Worm (Caenorhabditis elegans) whole organism, L4 larva: Measurements from ENCODE around the gene rin-1.

Experiments used
- F10B5.3 ChIP-seq: sonication (generic microtip); optimal IDR thresholded peaks from 2 replicates; lab custom pipeline; 2016; ENCODE audit warnings: mild to moderate bottlenecking, missing genetic modification characterization, missing compliant biosample characterization
- F26F4.8 ChIP-seq: fragments of 200-800 bp; sonication (Bioruptor generic); conservative IDR thresholded peaks from 2 replicates; pipeline ENCODE4 v1.3.6; 2022; ENCODE audit warnings: missing genetic modification characterization, missing compliant biosample characterization
- F37D6.2 ChIP-seq: sonication (generic microtip); optimal IDR thresholded peaks from 2 replicates; lab custom pipeline; 2016; ENCODE audit warnings: mild to moderate bottlenecking, missing genetic modification characterization, missing compliant biosample characterization
- R02D3.7 ChIP-seq: fragments of 150-350 bp; sonication (generic microtip); optimal IDR thresholded peaks from 3 replicates; lab custom pipeline; 2014; ENCODE audit warnings: missing biosample characterization, missing genetic modification characterization
- ZK337.2 ChIP-seq: fragments of 200-800 bp; sonication (Bioruptor generic); IDR thresholded peaks from 2 replicates; pipeline ENCODE4 v1.3.6; 2022; ENCODE audit warnings: missing genetic modification reagents, missing genetic modification characterization, missing compliant biosample characterization
- ZK546.5 ChIP-seq, 2 experiments: sonication (generic microtip); optimal IDR thresholded peaks; 2 replicates each; lab custom pipeline; 2017; ENCODE audit warnings: missing biosample characterization in 2 of 2, missing genetic modification characterization in 2 of 2
- aha-1 ChIP-seq: fragments of 150-350 bp; peaks from one replicate; lab custom pipeline; 2014; ENCODE audit warnings: missing biosample characterization, missing genetic modification characterization
- arid-1 ChIP-seq: fragments of 200-800 bp; sonication (Bioruptor generic); conservative IDR thresholded peaks from 2 replicates; pipeline ENCODE4 v1.3.6; 2022; ENCODE audit warnings: missing genetic modification reagents, missing genetic modification characterization, missing compliant biosample characterization
- attf-4 ChIP-seq: sonication (generic microtip); optimal IDR thresholded peaks from 3 replicates; lab custom pipeline; 2017; ENCODE audit warnings: missing biosample characterization, missing genetic modification characterization
- ceh-32 ChIP-seq: sonication (generic microtip); optimal IDR thresholded peaks from 2 replicates; lab custom pipeline; 2016; ENCODE audit warnings: mild to moderate bottlenecking, missing genetic modification characterization, missing compliant biosample characterization; ENCODE audit not compliant: poor library complexity
- ceh-44 ChIP-seq: fragments of 200-800 bp; sonication (Bioruptor generic); IDR thresholded peaks from 2 replicates; pipeline ENCODE4 v1.3.6; 2022; ENCODE audit warnings: missing genetic modification reagents, missing genetic modification characterization, missing compliant biosample characterization
- ctbp-1 ChIP-seq: fragments of 200-800 bp; sonication (Bioruptor generic); IDR thresholded peaks from 2 replicates; pipeline ENCODE4 v1.3.6; 2022; ENCODE audit warnings: missing genetic modification reagents, missing genetic modification characterization, missing compliant biosample characterization
- daf-16 ChIP-seq, 3 experiments: sonication (generic microtip); optimal IDR thresholded peaks; 2 replicates each; lab custom pipeline; 2016 to 2017; ENCODE audit warnings: missing genetic modification characterization in 3 of 3, missing genetic modification reagents in 3 of 3, mild to moderate bottlenecking in 2 of 3, missing compliant biosample characterization in 2 of 3, missing biosample characterization in 1 of 3, moderate library complexity in 1 of 3
- daf-19 ChIP-seq: fragments of 200-800 bp; sonication (Bioruptor generic); conservative IDR thresholded peaks from 2 replicates; pipeline ENCODE4 v1.3.6; 2022; ENCODE audit warnings: missing genetic modification characterization, missing compliant biosample characterization
- dmd-6 ChIP-seq: fragments of 200-800 bp; sonication (Bioruptor generic); IDR thresholded peaks from 2 replicates; pipeline ENCODE4 v1.3.6; 2022; ENCODE audit warnings: missing genetic modification reagents, missing genetic modification characterization, missing compliant biosample characterization
- dmd-9 ChIP-seq: fragments of 200-800 bp; sonication (Bioruptor generic); IDR thresholded peaks from 2 replicates; pipeline ENCODE4 v1.3.6; 2022; ENCODE audit warnings: missing genetic modification reagents, missing genetic modification characterization, missing compliant biosample characterization
- dve-1 ChIP-seq: sonication (generic microtip); optimal IDR thresholded peaks from 2 replicates; lab custom pipeline; 2017; ENCODE audit warnings: antibody characterized with exemption, mild to moderate bottlenecking, missing genetic modification characterization, missing compliant biosample characterization; ENCODE audit not compliant: insufficient read depth
- egl-27 ChIP-seq: sonication (generic microtip); optimal IDR thresholded peaks from 3 replicates; lab custom pipeline; 2017; ENCODE audit warnings: missing biosample characterization, missing genetic modification reagents, missing genetic modification characterization
- hlh-11 ChIP-seq: fragments of 200-800 bp; sonication (Bioruptor generic); optimal IDR thresholded peaks from 2 replicates; lab custom pipeline; 2018; ENCODE audit warnings: mild to moderate bottlenecking, missing genetic modification characterization, missing compliant biosample characterization
- hlh-30 ChIP-seq: sonication (generic microtip); optimal IDR thresholded peaks from 2 replicates; lab custom pipeline; 2017; ENCODE audit warnings: antibody characterized with exemption, mild to moderate bottlenecking, missing genetic modification characterization, missing compliant biosample characterization; ENCODE audit not compliant: insufficient read depth
- lin-1 ChIP-seq: fragments of 200-800 bp; sonication (Bioruptor generic); IDR thresholded peaks from 2 replicates; pipeline ENCODE4 v1.3.6; 2022; ENCODE audit warnings: missing genetic modification reagents, missing genetic modification characterization, missing compliant biosample characterization
- lin-29 ChIP-seq: fragments of 200-800 bp; sonication (Bioruptor generic); IDR thresholded peaks from 2 replicates; pipeline ENCODE4 v1.3.6; 2022; ENCODE audit warnings: missing genetic modification reagents, missing genetic modification characterization, missing compliant biosample characterization
- lir-3 ChIP-seq: sonication (generic microtip); optimal IDR thresholded peaks from 2 replicates; lab custom pipeline; 2016; ENCODE audit warnings: mild to moderate bottlenecking, missing genetic modification characterization, missing compliant biosample characterization
- lsy-2 ChIP-seq, 2 experiments: fragments of 150-350 bp in 1 of 2; sonication (generic microtip) in 1 of 2; optimal IDR thresholded peaks; 2 replicates each; lab custom pipeline; 2014 to 2017; ENCODE audit warnings: missing biosample characterization in 2 of 2, missing genetic modification characterization in 2 of 2
- mdt-29 ChIP-seq: fragments of 200-800 bp; sonication (Bioruptor generic); IDR thresholded peaks from 2 replicates; pipeline ENCODE4 v1.3.6; 2022; ENCODE audit warnings: missing genetic modification reagents, missing genetic modification characterization, missing compliant biosample characterization
- mxl-3 ChIP-seq: fragments of 200-800 bp; sonication (Bioruptor generic); optimal IDR thresholded peaks from 2 replicates; lab custom pipeline; 2018; ENCODE audit warnings: mild to moderate bottlenecking, missing genetic modification characterization, missing compliant biosample characterization
- nhr-102 ChIP-seq: sonication (generic microtip); optimal IDR thresholded peaks from 2 replicates; lab custom pipeline; 2016; ENCODE audit warnings: mild to moderate bottlenecking, missing genetic modification characterization, moderate library complexity, missing compliant biosample characterization
- nhr-11 ChIP-seq: fragments of 150-350 bp; optimal IDR thresholded peaks from 2 replicates; lab custom pipeline; 2014; ENCODE audit warnings: missing biosample characterization, missing genetic modification characterization
- nhr-25 ChIP-seq: sonication (generic microtip); optimal IDR thresholded peaks from 2 replicates; lab custom pipeline; 2017; ENCODE audit warnings: missing genetic modification characterization, mild to moderate bottlenecking, missing compliant biosample characterization, antibody characterized with exemption, moderate library complexity, borderline replicate concordance; ENCODE audit not compliant: insufficient read depth
- nhr-28 ChIP-seq: fragments of 150-350 bp; optimal IDR thresholded peaks from 2 replicates; lab custom pipeline; 2014; ENCODE audit warnings: missing biosample characterization, missing genetic modification characterization
- nhr-48 ChIP-seq: sonication (generic microtip); optimal IDR thresholded peaks from 2 replicates; lab custom pipeline; 2016; ENCODE audit warnings: mild to moderate bottlenecking, missing genetic modification characterization, missing compliant biosample characterization
- nhr-76 ChIP-seq: fragments of 150-350 bp; optimal IDR thresholded peaks from 2 replicates; lab custom pipeline; 2014; ENCODE audit warnings: missing biosample characterization, missing genetic modification characterization
- nhr-77 ChIP-seq: fragments of 150-350 bp; optimal IDR thresholded peaks from 2 replicates; lab custom pipeline; 2014; ENCODE audit warnings: missing biosample characterization, missing genetic modification characterization
- pha-4 ChIP-seq, 2 experiments: fragments of 150-350 bp in 1 of 2; fragments of 200-800 bp in 1 of 2; sonication (Bioruptor generic) in 1 of 2; IDR thresholded peaks in 1 of 2; optimal IDR thresholded peaks in 1 of 2; 2 replicates each; pipeline versions ENCODE4 v1.3.6 to Lab custom; 2014 to 2022; ENCODE audit warnings: missing genetic modification characterization in 2 of 2, missing genetic modification reagents in 2 of 2, missing biosample characterization in 1 of 2, missing compliant biosample characterization in 1 of 2
- php-3 ChIP-seq: fragments of 200-800 bp; sonication (Bioruptor generic); IDR thresholded peaks from 2 replicates; pipeline ENCODE4 v1.3.6; 2022; ENCODE audit warnings: missing genetic modification reagents, missing genetic modification characterization, missing compliant biosample characterization
- pqm-1 ChIP-seq: sonication (generic microtip); optimal IDR thresholded peaks from 2 replicates; lab custom pipeline; 2017; ENCODE audit warnings: missing biosample characterization, missing genetic modification characterization
- rbr-2 ChIP-seq: sonication (generic microtip); optimal IDR thresholded peaks from 2 replicates; lab custom pipeline; 2016; ENCODE audit warnings: missing genotype, missing genetic modification characterization, missing compliant biosample characterization
- skn-1 ChIP-seq: fragments of 150-350 bp; optimal IDR thresholded peaks from 2 replicates; lab custom pipeline; 2014; ENCODE audit warnings: missing biosample characterization, missing genetic modification characterization
- snpc-1.2 ChIP-seq: fragments of 200-800 bp; sonication (Bioruptor generic); IDR thresholded peaks from 2 replicates; pipeline ENCODE4 v1.3.6; 2022; ENCODE audit warnings: missing genetic modification reagents, missing genetic modification characterization, missing compliant biosample characterization
- spr-3 ChIP-seq: fragments of 200-800 bp; sonication (Bioruptor generic); optimal IDR thresholded peaks from 2 replicates; lab custom pipeline; 2018; ENCODE audit warnings: mild to moderate bottlenecking, missing genetic modification characterization, missing compliant biosample characterization
- tra-1 ChIP-seq: fragments of 200-800 bp; sonication (Bioruptor generic); IDR thresholded peaks from 2 replicates; pipeline ENCODE4 v1.3.6; 2022; ENCODE audit warnings: missing genetic modification reagents, missing genetic modification characterization, missing compliant biosample characterization
- unc-39 ChIP-seq: sonication (generic microtip); optimal IDR thresholded peaks from 2 replicates; lab custom pipeline; 2017; ENCODE audit warnings: missing biosample characterization, missing genetic modification characterization
- unc-62 ChIP-seq, 3 experiments: fragments of 150-350 bp in 1 of 3; sonication (generic microtip); optimal IDR thresholded peaks in 2 of 3; peaks in 1 of 3; 1 replicate in 1 of 3; 2 replicates in 2 of 3; lab custom pipeline; 2014 to 2017; ENCODE audit warnings: missing biosample characterization in 3 of 3, missing genetic modification characterization in 3 of 3, missing genetic modification reagents in 3 of 3, missing genotype in 1 of 3
- vab-7 ChIP-seq: fragments of 200-800 bp; sonication (Bioruptor generic); IDR thresholded peaks from 2 replicates; pipeline ENCODE4 v1.3.6; 2022; ENCODE audit warnings: missing genetic modification reagents, missing genetic modification characterization, missing compliant biosample characterization
- zip-2 ChIP-seq: fragments of 150-350 bp; optimal IDR thresholded peaks from 2 replicates; lab custom pipeline; 2014; ENCODE audit warnings: missing biosample characterization, missing genetic modification characterization

rin-1 gene

DNA sequence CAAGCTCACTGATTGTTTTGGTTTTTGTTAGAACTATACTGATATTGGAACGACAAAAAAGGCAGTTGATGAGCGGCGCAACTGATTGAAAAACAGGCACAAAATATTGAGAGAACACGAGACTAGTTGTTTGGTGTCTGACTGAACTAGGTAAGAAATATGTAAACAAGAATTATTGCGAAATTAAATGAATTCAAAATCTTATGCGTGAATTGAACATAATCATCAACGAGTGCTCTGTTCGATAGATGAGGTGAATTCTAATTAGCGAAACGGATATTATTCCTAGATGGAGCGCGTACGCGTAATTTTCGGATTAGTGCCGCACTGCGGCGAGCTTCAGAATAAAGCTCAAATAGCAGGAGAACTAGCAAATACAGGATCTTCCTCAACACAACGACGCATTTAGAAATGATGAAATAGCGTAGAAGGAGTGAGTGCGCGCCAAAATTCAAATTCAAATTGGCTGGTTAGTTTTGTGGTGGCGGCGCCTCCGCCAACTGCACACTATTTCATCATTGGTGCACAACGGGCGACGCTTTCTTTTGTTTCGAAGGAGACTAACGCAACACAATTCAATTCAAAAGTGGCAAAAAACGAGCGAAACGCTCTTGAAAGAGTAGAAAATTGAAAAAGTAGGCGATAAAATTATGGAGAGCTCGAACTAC lies 16.9 kb upstream of the rin-1 start:
- TF ChIP-seq F10B5.3 (tag; lab: Kevin White, UChicago) (no peak), daf-16 (GFP tag; optimal IDR thresholded peaks at IDR 0.05; lab: Kevin White, UChicago) (no peak), daf-16 (tag; optimal IDR thresholded peaks at IDR 0.05; lab: Kevin White, UChicago) (peak; percentile 80), nhr-77 (tag; lab: Kevin White, UChicago) (peak; percentile 13), unc-62 (GFP tag; optimal IDR thresholded peaks at IDR 0.05 in 1 of 2; lab: Kevin White, UChicago) (peak in 1 of 2 experiments; percentile 3), unc-62 (tag; optimal IDR thresholded peaks at IDR 0.05; lab: Kevin White, UChicago) (no peak), mxl-3 (GFP tag; lab: Kevin White, UChicago) (no peak), aha-1 (tag; lab: Kevin White, UChicago) (peak; percentile 44)
- TF ChIP-seq, all 104 proteins: peak for 4

DNA sequence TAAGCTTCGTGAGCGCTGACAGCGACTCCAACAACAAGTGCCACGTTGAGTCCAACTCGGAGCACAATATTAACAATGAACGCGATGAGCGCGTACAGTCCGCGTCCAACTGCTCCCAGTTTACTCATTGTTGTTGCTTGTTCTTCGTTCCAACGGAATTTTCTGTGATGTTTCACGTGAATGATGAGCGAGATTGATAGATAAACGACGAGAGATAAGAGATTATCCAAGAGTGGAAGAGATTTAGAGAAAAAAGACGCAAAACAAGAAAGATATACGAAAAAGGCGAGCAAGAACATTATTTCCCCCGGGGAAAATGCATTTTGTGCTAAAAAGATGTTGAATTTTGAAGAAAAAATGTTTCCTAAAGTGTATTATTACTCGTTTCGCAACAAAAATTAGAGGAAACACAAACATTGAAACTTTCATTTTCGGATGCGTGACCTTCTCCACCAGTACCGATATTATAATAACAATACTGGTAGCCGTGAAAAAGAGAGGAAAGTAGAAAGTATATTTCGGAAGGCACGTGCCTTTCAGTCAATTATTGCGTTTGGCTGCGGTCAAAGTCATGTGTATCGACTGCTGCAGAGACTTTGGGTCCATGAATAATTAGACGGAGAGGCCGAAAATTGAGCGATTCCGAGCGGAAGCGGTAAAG lies 16.2 kb upstream of the rin-1 start:
- TF ChIP-seq dmd-9 (GFP tag; lab: Robert Waterston, UW), result no peak
- TF ChIP-seq nhr-28 (tag; lab: Kevin White, UChicago), result peak; percentile 33
- TF ChIP-seq ceh-44 (GFP tag; lab: Robert Waterston, UW), result no peak
- TF ChIP-seq hlh-30 (tag; lab: Kevin White, UChicago), result peak; percentile 55
- no peak for TF ChIP-seq snpc-1.2
- no peak for TF ChIP-seq nhr-102 (tag; lab: Kevin White, UChicago)
- no peak for TF ChIP-seq php-3 (GFP tag; lab: Robert Waterston, UW)
- no peak for TF ChIP-seq arid-1
- TF ChIP-seq zip-2 (tag; lab: Kevin White, UChicago), result no peak
- no peak for TF ChIP-seq F37D6.2 (tag; lab: Kevin White, UChicago)
- TF ChIP-seq lin-1 (GFP tag; lab: Robert Waterston, UW), result no peak
- TF ChIP-seq nhr-48 (tag; lab: Kevin White, UChicago), result no peak
- no peak for TF ChIP-seq tra-1 (GFP tag; lab: Robert Waterston, UW)
- TF ChIP-seq ceh-32 (tag; lab: Kevin White, UChicago), result no peak
- no peak for TF ChIP-seq ZK337.2 (GFP tag; lab: Robert Waterston, UW)
- TF ChIP-seq attf-4, result no peak
- TF ChIP-seq nhr-76 (tag; lab: Kevin White, UChicago), result no peak
- peak in 1 of 2 experiments; percentile 36 for TF ChIP-seq lsy-2 (tag; optimal IDR thresholded peaks at IDR 0.05; lab: Kevin White, UChicago)
- no peak for TF ChIP-seq rbr-2
- TF ChIP-seq skn-1 (tag; lab: Kevin White, UChicago), result no peak
- TF ChIP-seq ctbp-1 (GFP tag; lab: Robert Waterston, UW), result no peak
- no peak for TF ChIP-seq lir-3 (tag; lab: Kevin White, UChicago)
- no peak for TF ChIP-seq F26F4.8
- no peak for TF ChIP-seq vab-7 (GFP tag; lab: Robert Waterston, UW)
- TF ChIP-seq daf-19 (GFP tag; lab: Robert Waterston, UW), result no peak
- TF ChIP-seq unc-39, result no peak
- TF ChIP-seq mdt-29 (GFP tag; lab: Robert Waterston, UW), result 0 out of 2 replicates have a peak, but pooled peaks have one; percentile 20
- TF ChIP-seq egl-27 (tag; lab: Kevin White, UChicago), result no peak
- TF ChIP-seq pqm-1 (tag; lab: Kevin White, UChicago), result no peak
- TF ChIP-seq nhr-11 (tag; lab: Kevin White, UChicago), result peak; percentile 2
- TF ChIP-seq dmd-6 (GFP tag; lab: Robert Waterston, UW), result no peak
- peak; percentile 27 for TF ChIP-seq hlh-11 (tag; lab: Kevin White, UChicago)
- TF ChIP-seq dve-1 (tag; lab: Kevin White, UChicago), result no peak
- TF ChIP-seq ZK546.5 (tag; optimal IDR thresholded peaks at IDR 0.05; lab: Kevin White, UChicago), result no peak
- no peak for TF ChIP-seq daf-16 (GFP tag; optimal IDR thresholded peaks at IDR 0.05; lab: Kevin White, UChicago)
- peak; percentile 63 for TF ChIP-seq daf-16 (tag; optimal IDR thresholded peaks at IDR 0.05; lab: Kevin White, UChicago)
- no peak for TF ChIP-seq pha-4 (GFP tag; IDR thresholded peaks at IDR 0.05; lab: Robert Waterston, UW)
- TF ChIP-seq pha-4 (tag; optimal IDR thresholded peaks at IDR 0.05; lab: Kevin White, UChicago), result no peak
- no peak for TF ChIP-seq lin-29 (GFP tag; lab: Robert Waterston, UW)
- no peak for TF ChIP-seq nhr-25 (tag; lab: Kevin White, UChicago)
- TF ChIP-seq spr-3 (GFP tag; lab: Kevin White, UChicago), result no peak
- TF ChIP-seq R02D3.7 (tag; lab: Kevin White, UChicago), result no peak
